Fruit fly (Drosophila melanogaster): Measurements from ENCODE around the gene CG4907.
A peak's percentile ranks its signal among the peaks of the same experiment; 100 is the strongest.

Gene CG4907

DNA sequence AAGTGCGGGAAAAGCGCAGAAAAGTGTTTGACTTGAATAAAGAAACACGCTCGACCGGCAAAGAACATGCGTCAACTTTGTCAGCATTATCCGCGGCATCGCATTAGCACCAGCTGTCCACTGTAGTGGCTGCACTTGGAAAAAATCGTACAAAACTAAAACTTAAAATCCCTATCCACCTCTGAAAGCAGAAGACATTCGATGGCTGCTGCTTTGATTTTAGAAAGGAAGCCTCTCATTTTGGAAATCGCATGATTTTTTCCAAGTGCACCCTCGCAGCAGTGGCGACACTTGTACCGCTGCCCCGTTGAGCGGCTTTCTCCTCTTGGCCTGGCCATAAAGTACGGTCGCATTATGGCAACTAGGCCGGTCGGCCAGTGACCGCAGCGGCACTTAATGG is 46.3 kb downstream of the CG4907 start:
- TF ChIP-seq Mio (GFP tag; optimal IDR thresholded peaks at IDR 0.05) = no peak
- TF ChIP-seq sv (GFP tag; optimal IDR thresholded peaks at IDR 0.05) = no peak
- TF ChIP-seq Sp1 (GFP tag; optimal IDR thresholded peaks at IDR 0.05) = no peak
- TF ChIP-seq lola (GFP tag; optimal IDR thresholded peaks at IDR 0.05) = no peak
- no peak for TF ChIP-seq ey (GFP tag; optimal IDR thresholded peaks at IDR 0.05)
- TF ChIP-seq dsf (GFP tag; optimal IDR thresholded peaks at IDR 0.05; ENCODE audit: borderline replicate concordance) = no peak

DNA sequence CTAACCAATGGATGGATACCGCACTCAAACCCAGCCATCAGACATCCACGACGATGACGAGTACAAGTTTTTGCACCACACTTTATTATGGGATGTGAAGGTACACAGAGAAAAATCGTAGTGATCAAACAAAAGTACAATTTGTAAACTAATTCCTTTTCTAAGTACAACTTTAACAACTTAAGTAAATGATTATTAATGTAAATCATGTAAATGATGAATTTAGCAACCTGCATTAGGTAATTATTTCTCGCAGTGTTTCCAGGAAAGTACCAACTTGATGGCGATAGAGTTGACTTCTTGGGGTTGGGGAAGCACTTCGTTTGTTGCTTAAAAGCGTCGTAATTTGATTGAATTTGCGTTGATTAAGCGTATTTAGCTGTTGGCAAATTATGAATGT is 47.4 kb downstream of the CG4907 start:
- no peak for TF ChIP-seq CrebA (GFP tag; optimal IDR thresholded peaks at IDR 0.05; ENCODE audit: borderline replicate concordance)
- TF ChIP-seq tai (GFP tag; optimal IDR thresholded peaks at IDR 0.05) = peak; percentile 22
- TF ChIP-seq Hnf4 (GFP tag; optimal IDR thresholded peaks at IDR 0.05) = no peak
- peak; percentile 18 for TF ChIP-seq psq (GFP tag; optimal IDR thresholded peaks at IDR 0.05)
- TF ChIP-seq Dif (GFP tag; optimal IDR thresholded peaks at IDR 0.05; ENCODE audit: partially characterized antibody) = no peak
- no peak for TF ChIP-seq N (GFP tag; optimal IDR thresholded peaks at IDR 0.05)
- no peak for TF ChIP-seq br (GFP tag; optimal IDR thresholded peaks at IDR 0.05)
- TF ChIP-seq sv (GFP tag; optimal IDR thresholded peaks at IDR 0.05) = peak; percentile 60
- no peak for TF ChIP-seq pan (optimal IDR thresholded peaks at IDR 0.05)
- peak; percentile 45 for TF ChIP-seq ey (GFP tag; optimal IDR thresholded peaks at IDR 0.05)
- TF ChIP-seq HLH106 (tag; optimal IDR thresholded peaks at IDR 0.05) = no peak
- TF ChIP-seq jim (GFP tag; optimal IDR thresholded peaks at IDR 0.05) = no peak
- no peak for TF ChIP-seq Jra (GFP tag; optimal IDR thresholded peaks at IDR 0.05)

Measured in whole organism, wandering third instar larva.